Worm (Caenorhabditis elegans) whole organism, L4 larva: Measurements from ENCODE around the gene lst-2.

Experiments used
- T26A8.4 ChIP-seq: fragments of 200-800 bp; sonication (Bioruptor generic); IDR thresholded peaks from 2 replicates; pipeline ENCODE4 v1.3.6; 2022; ENCODE audit warnings: missing genetic modification characterization, missing compliant biosample characterization
- Y48G9A.11 ChIP-seq: fragments of 200-800 bp; sonication (Bioruptor generic); IDR thresholded peaks from 2 replicates; pipeline ENCODE4 v1.3.6; 2022; ENCODE audit warnings: missing genetic modification reagents, missing genetic modification characterization, missing compliant biosample characterization
- Y75B8A.6 ChIP-seq: fragments of 200-800 bp; sonication (Bioruptor generic); IDR thresholded peaks from 2 replicates; pipeline ENCODE4 v1.3.6; 2022; ENCODE audit warnings: missing genetic modification reagents, missing genetic modification characterization, missing compliant biosample characterization
- ZK546.5 ChIP-seq, 2 experiments: sonication (generic microtip); optimal IDR thresholded peaks; 2 replicates each; lab custom pipeline; 2017; ENCODE audit warnings: missing biosample characterization in 2 of 2, missing genetic modification characterization in 2 of 2
- aha-1 ChIP-seq: fragments of 150-350 bp; peaks from one replicate; lab custom pipeline; 2014; ENCODE audit warnings: missing biosample characterization, missing genetic modification characterization
- ceh-20 ChIP-seq: fragments of 200-800 bp; sonication (Bioruptor generic); IDR thresholded peaks from 2 replicates; pipeline ENCODE4 v1.3.6; 2022; ENCODE audit warnings: missing genetic modification reagents, missing genetic modification characterization, missing compliant biosample characterization
- ceh-28 ChIP-seq: fragments of 150-350 bp; optimal IDR thresholded peaks from 2 replicates; lab custom pipeline; 2014; ENCODE audit warnings: missing biosample characterization, missing genetic modification reagents, missing genetic modification characterization
- ceh-32 ChIP-seq: sonication (generic microtip); optimal IDR thresholded peaks from 2 replicates; lab custom pipeline; 2016; ENCODE audit warnings: mild to moderate bottlenecking, missing genetic modification characterization, missing compliant biosample characterization; ENCODE audit not compliant: poor library complexity
- ceh-44 ChIP-seq: fragments of 200-800 bp; sonication (Bioruptor generic); IDR thresholded peaks from 2 replicates; pipeline ENCODE4 v1.3.6; 2022; ENCODE audit warnings: missing genetic modification reagents, missing genetic modification characterization, missing compliant biosample characterization
- ces-1 ChIP-seq: fragments of 150-350 bp; sonication (generic microtip); optimal IDR thresholded peaks from 4 replicates; lab custom pipeline; 2014; ENCODE audit warnings: missing biosample characterization, missing genetic modification reagents, missing genetic modification characterization
- cey-2 ChIP-seq: sonication (generic microtip); optimal IDR thresholded peaks from 3 replicates; lab custom pipeline; 2017; ENCODE audit warnings: missing genetic modification characterization, mild to moderate bottlenecking, missing compliant biosample characterization, antibody characterized with exemption, borderline replicate concordance; ENCODE audit not compliant: insufficient read depth
- daf-12 ChIP-seq: fragments of 150-350 bp; optimal IDR thresholded peaks from 2 replicates; lab custom pipeline; 2014; ENCODE audit warnings: missing biosample characterization, missing genetic modification reagents, missing genetic modification characterization
- daf-8 ChIP-seq: fragments of 200-800 bp; sonication (Bioruptor generic); IDR thresholded peaks from 2 replicates; pipeline ENCODE4 v1.3.6; 2022; ENCODE audit warnings: missing genetic modification characterization, missing compliant biosample characterization
- dmd-9 ChIP-seq: fragments of 200-800 bp; sonication (Bioruptor generic); IDR thresholded peaks from 2 replicates; pipeline ENCODE4 v1.3.6; 2022; ENCODE audit warnings: missing genetic modification reagents, missing genetic modification characterization, missing compliant biosample characterization
- duxl-1 ChIP-seq: sonication (generic microtip); optimal IDR thresholded peaks from 2 replicates; lab custom pipeline; 2016; ENCODE audit warnings: mild to moderate bottlenecking, missing genetic modification characterization, moderate library complexity, missing compliant biosample characterization; ENCODE audit not compliant: poor library complexity
- fkh-10 ChIP-seq: fragments of 150-350 bp; optimal IDR thresholded peaks from 2 replicates; lab custom pipeline; 2014; ENCODE audit warnings: missing biosample characterization, missing genetic modification reagents, missing genetic modification characterization
- gei-8 ChIP-seq: fragments of 200-800 bp; sonication (Bioruptor generic); optimal IDR thresholded peaks from 2 replicates; lab custom pipeline; 2018; ENCODE audit warnings: mild to moderate bottlenecking, missing genetic modification characterization, missing compliant biosample characterization
- hif-1 ChIP-seq, 2 experiments: sonication (generic microtip); optimal IDR thresholded peaks; 2 replicates each; lab custom pipeline; 2016 to 2017; ENCODE audit warnings: missing compliant biosample characterization in 2 of 2, missing genetic modification characterization in 2 of 2, missing genetic modification reagents in 2 of 2, missing genotype in 2 of 2, mild to moderate bottlenecking in 1 of 2
- hlh-11 ChIP-seq: fragments of 200-800 bp; sonication (Bioruptor generic); optimal IDR thresholded peaks from 2 replicates; lab custom pipeline; 2018; ENCODE audit warnings: mild to moderate bottlenecking, missing genetic modification characterization, missing compliant biosample characterization
- hlh-30 ChIP-seq: sonication (generic microtip); optimal IDR thresholded peaks from 2 replicates; lab custom pipeline; 2017; ENCODE audit warnings: antibody characterized with exemption, mild to moderate bottlenecking, missing genetic modification characterization, missing compliant biosample characterization; ENCODE audit not compliant: insufficient read depth
- hmg-1.1 ChIP-seq: fragments of 200-800 bp; sonication (Bioruptor generic); IDR thresholded peaks from 2 replicates; pipeline ENCODE4 v1.3.6; 2022; ENCODE audit warnings: missing genetic modification reagents, missing genetic modification characterization, missing compliant biosample characterization
- lin-1 ChIP-seq: fragments of 200-800 bp; sonication (Bioruptor generic); IDR thresholded peaks from 2 replicates; pipeline ENCODE4 v1.3.6; 2022; ENCODE audit warnings: missing genetic modification reagents, missing genetic modification characterization, missing compliant biosample characterization
- lin-39 ChIP-seq: fragments of 150-350 bp; optimal IDR thresholded peaks from 2 replicates; lab custom pipeline; 2014; ENCODE audit warnings: missing biosample characterization, missing genetic modification reagents, missing genetic modification characterization
- lsy-2 ChIP-seq, 2 experiments: fragments of 150-350 bp in 1 of 2; sonication (generic microtip) in 1 of 2; optimal IDR thresholded peaks; 2 replicates each; lab custom pipeline; 2014 to 2017; ENCODE audit warnings: missing biosample characterization in 2 of 2, missing genetic modification characterization in 2 of 2
- nhr-42 ChIP-seq: fragments of 200-800 bp; sonication (Bioruptor generic); IDR thresholded peaks from 2 replicates; pipeline ENCODE4 v1.3.6; 2022; ENCODE audit warnings: missing genetic modification characterization, missing compliant biosample characterization
- nhr-48 ChIP-seq: sonication (generic microtip); optimal IDR thresholded peaks from 2 replicates; lab custom pipeline; 2016; ENCODE audit warnings: mild to moderate bottlenecking, missing genetic modification characterization, missing compliant biosample characterization
- nhr-6 ChIP-seq: fragments of 150-350 bp; optimal IDR thresholded peaks from 2 replicates; lab custom pipeline; 2014; ENCODE audit warnings: missing biosample characterization, missing genetic modification characterization
- nhr-76 ChIP-seq: fragments of 150-350 bp; optimal IDR thresholded peaks from 2 replicates; lab custom pipeline; 2014; ENCODE audit warnings: missing biosample characterization, missing genetic modification characterization
- nhr-77 ChIP-seq: fragments of 150-350 bp; optimal IDR thresholded peaks from 2 replicates; lab custom pipeline; 2014; ENCODE audit warnings: missing biosample characterization, missing genetic modification characterization
- php-3 ChIP-seq: fragments of 200-800 bp; sonication (Bioruptor generic); IDR thresholded peaks from 2 replicates; pipeline ENCODE4 v1.3.6; 2022; ENCODE audit warnings: missing genetic modification reagents, missing genetic modification characterization, missing compliant biosample characterization
- saeg-2 ChIP-seq: fragments of 200-800 bp; sonication (Bioruptor generic); IDR thresholded peaks from 2 replicates; pipeline ENCODE4 v1.3.6; 2022; ENCODE audit warnings: missing genetic modification reagents, missing genetic modification characterization, missing compliant biosample characterization
- set-16 ChIP-seq: fragments of 200-800 bp; sonication (Bioruptor generic); IDR thresholded peaks from 2 replicates; pipeline ENCODE4 v1.3.6; 2022; ENCODE audit warnings: missing genetic modification reagents, missing genetic modification characterization, missing compliant biosample characterization
- skn-1 ChIP-seq: fragments of 150-350 bp; optimal IDR thresholded peaks from 2 replicates; lab custom pipeline; 2014; ENCODE audit warnings: missing biosample characterization, missing genetic modification characterization
- snpc-1.2 ChIP-seq: fragments of 200-800 bp; sonication (Bioruptor generic); IDR thresholded peaks from 2 replicates; pipeline ENCODE4 v1.3.6; 2022; ENCODE audit warnings: missing genetic modification reagents, missing genetic modification characterization, missing compliant biosample characterization
- spr-1 ChIP-seq: sonication (generic microtip); optimal IDR thresholded peaks from 2 replicates; lab custom pipeline; 2016; ENCODE audit warnings: mild to moderate bottlenecking, missing genetic modification characterization, missing compliant biosample characterization
- spr-3 ChIP-seq: fragments of 200-800 bp; sonication (Bioruptor generic); optimal IDR thresholded peaks from 2 replicates; lab custom pipeline; 2018; ENCODE audit warnings: mild to moderate bottlenecking, missing genetic modification characterization, missing compliant biosample characterization
- tag-97 ChIP-seq: fragments of 200-800 bp; sonication (Bioruptor generic); IDR thresholded peaks from 2 replicates; pipeline ENCODE4 v1.3.6; 2022; ENCODE audit warnings: missing genetic modification characterization, missing compliant biosample characterization
- unc-130 ChIP-seq: sonication (generic microtip); optimal IDR thresholded peaks from 2 replicates; lab custom pipeline; 2016; ENCODE audit warnings: missing genetic modification reagents, missing genetic modification characterization, missing compliant biosample characterization
- unc-39 ChIP-seq: sonication (generic microtip); optimal IDR thresholded peaks from 2 replicates; lab custom pipeline; 2017; ENCODE audit warnings: missing biosample characterization, missing genetic modification characterization
- unc-62 ChIP-seq, 3 experiments: fragments of 150-350 bp in 1 of 3; sonication (generic microtip); optimal IDR thresholded peaks in 2 of 3; peaks in 1 of 3; 1 replicate in 1 of 3; 2 replicates in 2 of 3; lab custom pipeline; 2014 to 2017; ENCODE audit warnings: missing biosample characterization in 3 of 3, missing genetic modification characterization in 3 of 3, missing genetic modification reagents in 3 of 3, missing genotype in 1 of 3
- zfp-2 ChIP-seq: sonication (generic microtip); optimal IDR thresholded peaks from 2 replicates; lab custom pipeline; 2016; ENCODE audit warnings: mild to moderate bottlenecking, missing genetic modification characterization, missing compliant biosample characterization

The lst-2 gene

ce11 chrX:4395073-4395850 lies 12.1 kb upstream of the lst-2 start (continued):
- 0 out of 2 replicates have a peak, but pooled peaks have one; percentile 56 for TF ChIP-seq ceh-20 (GFP tag; lab: Robert Waterston, UW)
- peak; percentile 95 for TF ChIP-seq duxl-1 (tag; lab: Kevin White, UChicago)
- no peak for TF ChIP-seq daf-12
- TF ChIP-seq set-16 (GFP tag; lab: Robert Waterston, UW) = no peak

- 0 out of 2 replicates have a peak, but pooled peaks have one; percentile 21 for TF ChIP-seq Y48G9A.11 (GFP tag; lab: Robert Waterston, UW)
These were observed 11.3 kb upstream of the lst-2 start for ce11 chrX:4394505-4394904.

ce11 chrX:4391680-4392079 lies 8.5 kb upstream of the lst-2 start:
- TF ChIP-seq aha-1 (tag; lab: Kevin White, UChicago) (peak; percentile 81), hmg-1.1 (GFP tag; lab: Robert Waterston, UW) (0 out of 2 replicates have a peak, but pooled peaks have one; percentile 19), ceh-32 (tag; lab: Kevin White, UChicago) (no peak), lin-39 (tag; lab: Kevin White, UChicago) (no peak), T26A8.4 (GFP tag; lab: Robert Waterston, UW) (no peak)

- TF ChIP-seq nhr-76 (no peak), ceh-28 (tag; lab: Kevin White, UChicago) (no peak), unc-39 (no peak), hif-1 (tag; optimal IDR thresholded peaks at IDR 0.05; lab: Kevin White, UChicago) (peak in 1 of 2 experiments; percentile 80), spr-3 (no peak), zfp-2 (tag; lab: Kevin White, UChicago) (peak; percentile 27), php-3 (GFP tag; lab: Robert Waterston, UW) (no peak), fkh-10 (GFP tag; lab: Kevin White, UChicago) (peak; percentile 70), spr-1 (tag; lab: Kevin White, UChicago) (peak; percentile 54), snpc-1.2 (GFP tag; lab: Robert Waterston, UW) (no peak), hlh-30 (tag; lab: Kevin White, UChicago) (peak; percentile 97), gei-8 (no peak), nhr-6 (tag; lab: Kevin White, UChicago) (peak; percentile 95), dmd-9 (GFP tag; lab: Robert Waterston, UW) (0 out of 2 replicates have a peak, but pooled peaks have one; percentile 50), lsy-2 (tag; optimal IDR thresholded peaks at IDR 0.05; lab: Kevin White, UChicago) (peak; percentile 80 to 89), lin-1 (GFP tag; lab: Robert Waterston, UW) (0 out of 2 replicates have a peak, but pooled peaks have one; percentile 49), unc-62 (GFP tag; optimal IDR thresholded peaks at IDR 0.05 in 1 of 2; lab: Kevin White, UChicago) (peak in 1 of 2 experiments; percentile 61), unc-62 (tag; optimal IDR thresholded peaks at IDR 0.05; lab: Kevin White, UChicago) (no peak), duxl-1 (tag; lab: Kevin White, UChicago) (peak; percentile 58), nhr-77 (tag; lab: Kevin White, UChicago) (peak; percentile 89), ceh-44 (GFP tag; lab: Robert Waterston, UW) (no peak), ceh-20 (GFP tag; lab: Robert Waterston, UW) (peak; percentile 90), saeg-2 (0 out of 2 replicates have a peak, but pooled peaks have one; percentile 39), Y75B8A.6 (GFP tag; lab: Robert Waterston, UW) (no peak), tag-97 (no peak), cey-2 (no peak), hlh-11 (tag; lab: Kevin White, UChicago) (peak; percentile 98), ZK546.5 (tag; optimal IDR thresholded peaks at IDR 0.05; lab: Kevin White, UChicago) (no peak), daf-8 (GFP tag; lab: Robert Waterston, UW) (no peak), lin-39 (tag; lab: Kevin White, UChicago) (no peak), skn-1 (tag; lab: Kevin White, UChicago) (no peak), nhr-42 (GFP tag; lab: Robert Waterston, UW) (peak; percentile 77; the same call in 1 of the 2 replicates), unc-130 (GFP tag; lab: Kevin White, UChicago) (no peak), ces-1 (GFP tag; lab: Kevin White, UChicago) (no peak), nhr-48 (tag; lab: Kevin White, UChicago) (peak; percentile 88)
These were observed 5.8 kb upstream of the lst-2 start, which contains the start of gene dpy-23 for ce11 chrX:4388834-4389409. TSS of gene dpy-23 (plus strand) at chrX:4389359.
